Fruit fly (Drosophila melanogaster) whole organism: Measurements from ENCODE around the gene CG8138.

Source experiments
- CG8478 ChIP-seq: fragments of >200 bp; optimal IDR thresholded peaks from 2 replicates; lab custom pipeline; 2018; ENCODE audit warnings: inconsistent platforms
- Dll ChIP-seq: fragments of >200 bp; optimal IDR thresholded peaks from 2 replicates; lab custom pipeline; 2017
- pan ChIP-seq: fragments of >200 bp; optimal IDR thresholded peaks from 2 replicates; lab custom pipeline; 2017
- psq ChIP-seq: fragments of >200 bp; optimal IDR thresholded peaks from 2 replicates; lab custom pipeline; 2017
- usp ChIP-seq: fragments of >200 bp; optimal IDR thresholded peaks from 2 replicates; lab custom pipeline; 2017; ENCODE audit warnings: missing biosample characterization, missing genetic modification characterization, mixed read lengths

DNA sequence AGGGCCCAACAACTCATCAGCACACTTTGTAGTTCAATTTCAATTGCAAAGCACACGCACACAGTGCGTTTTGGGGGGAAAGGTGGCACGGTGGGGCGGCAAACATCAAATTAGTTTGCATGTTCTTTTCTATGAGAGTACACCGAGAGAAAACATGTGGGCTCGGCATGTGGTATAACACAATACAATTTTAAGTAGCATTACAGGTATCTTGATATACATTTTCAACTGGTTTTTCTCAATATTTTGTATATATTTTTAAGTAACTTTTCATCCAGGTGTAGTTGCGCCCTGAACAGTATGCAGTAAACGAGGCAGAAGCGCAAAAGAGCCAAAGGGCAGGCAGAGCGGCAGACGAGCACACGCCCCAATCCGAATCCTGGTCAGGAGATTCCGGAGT, 19.3 kb downstream of the CG8138 start:
- TF ChIP-seq usp (GFP tag; lab: Kevin White, UChicago), result no peak
- no peak for TF ChIP-seq CG8478 (lab: Kevin White, UChicago)
- no peak for TF ChIP-seq psq
- TF ChIP-seq pan (lab: Kevin White, UChicago), result no peak
- TF ChIP-seq Dll (lab: Kevin White, UChicago), result no peak
